Fruit fly (Drosophila melanogaster): ENCODE data around the gene CG4537.

CG4537 gene

DNA sequence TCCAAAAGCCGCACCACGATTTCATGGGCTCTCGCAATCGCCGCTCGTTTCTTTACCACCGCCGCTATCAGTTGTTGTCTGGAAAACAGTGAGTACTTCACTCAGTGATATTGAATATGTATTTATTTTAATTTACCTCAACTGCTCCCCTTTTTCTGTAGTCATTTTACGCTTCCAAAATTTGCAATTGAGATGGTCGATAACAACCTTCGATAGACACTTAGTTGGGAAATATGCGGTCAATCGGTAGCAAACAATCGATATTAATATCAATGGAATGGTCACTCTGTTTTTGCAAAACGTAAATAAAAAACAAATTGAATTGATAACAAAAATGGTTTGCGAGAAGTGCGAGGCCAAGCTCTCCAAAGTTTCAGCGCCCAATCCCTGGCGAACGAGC, at the start of gene CG4537, which contains the start of gene CG34183:
TSS of gene CG4537 (plus strand) at position 310 of the 400 bp plus-strand sequence.
TSS of gene CG34183 (minus strand) at position 197 of the 400 bp plus-strand sequence.
- peak; percentile 71 for TF ChIP-seq CG17801 (GFP tag; optimal IDR thresholded peaks at IDR 0.05; ENCODE audit: partially characterized antibody)

DNA sequence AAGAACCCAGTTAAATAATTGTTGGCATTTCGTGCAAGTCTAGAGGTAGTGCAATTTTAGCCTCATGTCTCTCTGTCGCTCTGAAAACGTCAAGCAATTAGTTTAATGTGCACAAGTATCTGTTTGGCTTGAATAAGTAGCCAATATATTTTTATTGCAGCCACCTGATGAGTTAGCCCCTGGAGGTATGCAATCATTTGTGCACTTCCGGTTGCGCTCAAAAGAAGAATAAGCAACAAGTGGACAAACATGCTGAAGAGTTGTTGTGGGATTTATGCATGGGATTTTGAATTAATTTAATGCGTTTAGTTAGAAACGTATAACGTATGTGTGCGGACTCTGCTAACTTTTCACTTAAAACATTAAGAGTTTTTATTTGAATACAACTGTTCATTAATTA, 39.9 kb upstream of the CG4537 start:
- TF ChIP-seq CG17801 (GFP tag; optimal IDR thresholded peaks at IDR 0.05; ENCODE audit: partially characterized antibody), result no peak

DNA sequence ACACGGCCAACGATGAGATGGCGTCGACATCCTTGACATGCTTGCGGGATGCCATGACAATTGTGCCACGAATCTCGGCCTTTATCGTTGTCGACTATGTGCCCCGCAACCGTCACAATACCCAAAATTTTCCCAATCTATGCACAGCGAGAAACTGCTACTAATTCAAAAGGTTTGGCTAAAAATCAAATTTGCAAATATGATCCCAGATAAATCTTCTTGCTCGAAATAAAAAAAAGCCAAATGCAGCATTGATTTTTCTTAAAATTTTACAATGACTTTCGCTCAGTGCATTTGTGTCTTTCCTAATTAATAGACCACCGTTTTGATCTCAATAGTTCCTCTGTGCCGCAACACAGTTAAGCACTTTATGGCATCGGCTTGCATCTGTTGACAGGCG, 27.7 kb upstream of the CG4537 start:
- TF ChIP-seq CG17801 (GFP tag; optimal IDR thresholded peaks at IDR 0.05; ENCODE audit: partially characterized antibody), result no peak

DNA sequence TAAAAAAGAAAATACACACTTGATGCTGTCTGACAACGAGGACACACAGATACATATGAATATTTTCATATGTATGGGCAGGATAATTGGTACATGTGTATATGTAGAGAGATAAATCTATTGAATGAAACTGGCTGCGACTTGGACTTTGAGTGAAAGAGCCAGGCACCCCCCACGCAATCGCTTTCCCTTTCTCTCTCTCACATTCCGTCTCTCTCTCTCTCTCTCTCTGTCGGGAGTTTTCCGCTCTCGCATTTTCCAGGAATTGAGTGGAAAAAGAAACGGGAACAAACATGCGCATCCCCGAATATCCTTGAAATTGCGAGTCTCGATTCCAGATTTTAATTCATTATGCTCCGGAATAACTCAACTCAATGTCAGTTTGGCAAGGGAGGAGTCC, 27.2 kb upstream of the CG4537 start:
- TF ChIP-seq CG17801 (GFP tag; optimal IDR thresholded peaks at IDR 0.05; ENCODE audit: partially characterized antibody), result no peak

dm6 chr2L:9864337-9864736, 26.3 kb upstream of the CG4537 start:
- no peak for TF ChIP-seq CG17801 (GFP tag; optimal IDR thresholded peaks at IDR 0.05; ENCODE audit: partially characterized antibody)

- no peak for TF ChIP-seq CG17801 (GFP tag; optimal IDR thresholded peaks at IDR 0.05; ENCODE audit: partially characterized antibody)
Measured at dm6 chr2L:9882393-9882971, 8.2 kb upstream of the CG4537 start.

DNA sequence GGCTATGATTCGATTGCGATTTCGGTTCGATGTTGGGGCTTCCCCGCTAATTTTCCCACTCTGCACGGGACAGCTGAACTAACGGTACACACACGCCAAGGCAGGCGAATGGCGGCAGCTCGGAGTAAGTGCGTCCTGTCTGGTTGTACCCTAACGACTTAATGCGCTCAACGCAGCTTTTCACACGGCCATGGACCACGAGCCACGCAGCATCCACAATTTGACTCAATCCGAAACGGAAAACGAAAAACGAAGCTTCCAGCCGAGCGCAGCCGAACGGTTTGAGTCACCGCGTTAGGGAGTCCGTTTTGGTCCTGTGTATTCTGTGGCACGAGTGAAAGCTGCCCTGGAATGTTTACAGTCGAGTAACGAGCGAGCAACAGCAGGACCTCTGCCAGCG, 4.6 kb upstream of the CG4537 start, which contains the start of gene nAChRalpha6:
TSS of gene nAChRalpha6 (minus strand) at position 165 of the 400 bp plus-strand sequence.
- TF ChIP-seq CG17801 (GFP tag; optimal IDR thresholded peaks at IDR 0.05; ENCODE audit: partially characterized antibody), result no peak

dm6 chr2L:9887856-9888269, 2.8 kb upstream of the CG4537 start, which contains the start of gene Fkbp59:
Gene Fkbp59, plus strand, starts transcription at chr2L:9888005.
- no peak for TF ChIP-seq CG17801 (GFP tag; optimal IDR thresholded peaks at IDR 0.05; ENCODE audit: partially characterized antibody)

DNA sequence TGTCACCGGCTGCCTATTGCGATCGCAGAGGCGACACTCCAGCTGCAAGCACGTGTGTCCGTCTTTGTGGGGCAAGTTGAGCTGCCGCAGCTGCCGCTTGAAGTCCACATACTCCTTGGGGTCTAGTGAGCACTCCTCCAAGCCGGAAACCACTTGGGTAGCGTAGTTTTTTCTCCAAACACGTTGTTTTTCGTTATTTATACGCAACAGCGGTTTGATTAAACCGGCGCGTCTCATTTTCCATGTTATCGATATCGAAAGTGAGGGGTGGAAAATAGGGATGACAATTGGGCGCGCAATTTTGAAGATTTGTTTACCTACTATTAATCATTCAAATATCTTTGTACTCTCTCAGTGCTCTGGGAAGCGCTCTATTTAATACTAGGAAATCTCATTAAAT, 2.5 kb downstream of the CG4537 start, which contains the start of gene mtDNA-helicase:
TSS of gene mtDNA-helicase (minus strand) at position 264 of the 400 bp plus-strand sequence.
- no peak for TF ChIP-seq CG17801 (GFP tag; optimal IDR thresholded peaks at IDR 0.05; ENCODE audit: partially characterized antibody)

DNA sequence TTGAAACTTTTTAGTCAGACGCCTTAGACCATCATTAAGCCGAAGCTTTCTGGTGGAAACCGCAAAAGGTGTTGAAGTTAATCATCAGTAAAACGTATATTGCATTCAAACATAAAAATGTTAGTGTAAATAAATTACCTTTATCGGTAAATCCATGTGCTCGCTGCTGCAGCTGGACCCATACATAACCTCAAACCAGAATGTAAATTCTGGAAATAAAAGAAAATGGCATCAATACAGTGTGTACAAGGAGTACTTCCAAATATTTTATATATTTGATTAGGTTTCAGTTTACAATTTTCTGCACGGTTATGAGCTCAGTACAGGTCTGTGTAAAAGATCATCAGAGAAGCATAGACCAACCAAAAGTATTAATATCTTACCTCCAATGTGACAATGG, 3.5 kb downstream of the CG4537 start:
- TF ChIP-seq CG17801 (GFP tag; optimal IDR thresholded peaks at IDR 0.05; ENCODE audit: partially characterized antibody), result no peak

- peak; percentile 86 for TF ChIP-seq CG17801 (GFP tag; optimal IDR thresholded peaks at IDR 0.05; ENCODE audit: partially characterized antibody)
Measured at dm6 chr2L:9894871-9895364, 4.2 kb downstream of the CG4537 start, which contains the start of gene Bka. Gene Bka, plus strand, starts transcription at chr2L:9895287.

DNA sequence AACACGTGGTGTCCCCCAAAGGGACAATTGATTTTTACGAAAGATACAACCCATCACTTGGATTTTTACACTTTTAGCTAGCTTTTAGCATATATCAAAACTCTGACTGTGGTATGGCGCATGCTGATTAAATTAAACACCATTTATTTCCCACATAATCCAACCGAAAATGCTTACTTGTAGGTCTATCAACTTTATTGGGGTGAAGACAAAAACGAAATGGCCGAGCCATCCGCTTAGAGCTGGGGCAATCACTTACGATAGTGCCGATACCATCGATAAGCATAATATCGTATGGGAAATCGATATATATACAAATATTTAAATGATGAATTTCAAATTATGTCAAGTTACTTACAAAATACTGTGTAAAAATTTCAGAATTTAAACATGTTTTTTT, 6.6 kb downstream of the CG4537 start, which contains the start of gene RpS2:
TSS of gene RpS2 (minus strand) at position 257 of the 400 bp plus-strand sequence.
- TF ChIP-seq CG17801 (GFP tag; optimal IDR thresholded peaks at IDR 0.05; ENCODE audit: partially characterized antibody), result peak; percentile 44

dm6 chr2L:9903028-9903427, 12.3 kb downstream of the CG4537 start, which contains the start of gene Muc30E:
Gene Muc30E, minus strand, starts transcription at chr2L:9903128.
- TF ChIP-seq CG17801 (GFP tag; optimal IDR thresholded peaks at IDR 0.05; ENCODE audit: partially characterized antibody), result no peak

DNA sequence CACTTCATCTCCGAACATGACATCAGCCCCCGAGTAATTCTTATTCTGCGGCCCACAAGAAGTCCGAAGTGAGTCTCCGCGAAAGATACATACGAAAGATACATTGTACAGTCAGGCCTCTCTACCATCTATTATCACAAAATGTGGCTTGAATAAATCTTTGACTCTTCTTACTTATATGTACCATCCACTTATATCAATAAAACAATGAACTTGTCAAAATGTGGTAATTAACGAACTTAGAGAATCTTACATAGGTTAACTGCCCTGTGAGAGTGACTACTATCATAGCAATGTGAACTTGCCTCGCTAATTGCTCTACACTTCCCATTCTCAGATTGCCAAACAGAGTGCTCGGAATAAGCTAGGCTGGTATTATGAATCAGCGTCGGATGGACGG, 16.0 kb downstream of the CG4537 start:
- TF ChIP-seq CG17801 (GFP tag; optimal IDR thresholded peaks at IDR 0.05; ENCODE audit: partially characterized antibody), result no peak

dm6 chr2L:9907320-9908256, 16.9 kb downstream of the CG4537 start:
- TF ChIP-seq CG17801 (GFP tag; optimal IDR thresholded peaks at IDR 0.05; ENCODE audit: partially characterized antibody), result no peak
